Worm (Caenorhabditis elegans) whole organism, L4 larva: ENCODE data around the gene clec-233.

Experiments
- ama-1 ChIP-seq: fragments of 150-350 bp; optimal IDR thresholded peaks from 2 replicates; lab custom pipeline; 2014; ENCODE audit warnings: inconsistent platforms, mixed read lengths
- egl-27 ChIP-seq: sonication (generic microtip); optimal IDR thresholded peaks from 3 replicates; lab custom pipeline; 2017; ENCODE audit warnings: missing biosample characterization, missing genetic modification reagents, missing genetic modification characterization
- nhr-25 ChIP-seq: sonication (generic microtip); optimal IDR thresholded peaks from 2 replicates; lab custom pipeline; 2017; ENCODE audit warnings: missing genetic modification characterization, mild to moderate bottlenecking, missing compliant biosample characterization, antibody characterized with exemption, moderate library complexity, borderline replicate concordance; ENCODE audit not compliant: insufficient read depth
- ztf-7 ChIP-seq: fragments of 150-350 bp; optimal IDR thresholded peaks from 2 replicates; lab custom pipeline; 2014; ENCODE audit warnings: missing biosample characterization, missing genetic modification characterization

DNA sequence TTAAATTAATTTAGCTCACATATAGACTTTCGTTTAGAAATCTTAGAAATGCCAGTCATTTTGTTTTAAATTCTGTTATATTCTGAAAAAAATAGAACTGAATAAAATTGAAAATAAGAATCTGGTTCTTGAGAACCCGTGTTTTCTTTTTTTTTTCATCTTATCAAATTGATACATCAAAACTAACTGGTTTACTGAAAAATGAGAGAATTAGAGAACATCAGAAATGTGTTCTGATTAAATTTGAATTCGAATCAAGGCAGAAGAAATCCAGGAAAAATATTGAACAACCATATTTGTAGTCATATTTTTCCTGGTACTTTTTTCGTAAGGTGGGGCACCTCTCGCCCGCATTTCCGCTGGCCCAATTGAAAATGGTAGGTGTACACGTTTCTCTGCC, 15.2 kb upstream of the clec-233 start, which contains the start of gene F11A5.15:
- TF ChIP-seq ama-1 (lab: Kevin White, UChicago), result no peak
- TF ChIP-seq ztf-7 (tag; lab: Kevin White, UChicago), result no peak
- TF ChIP-seq egl-27 (tag; lab: Kevin White, UChicago), result no peak
- no peak for TF ChIP-seq nhr-25 (tag; lab: Kevin White, UChicago)
